Fruit fly (Drosophila melanogaster): ENCODE measurements around the gene Mettl3.

DNA sequence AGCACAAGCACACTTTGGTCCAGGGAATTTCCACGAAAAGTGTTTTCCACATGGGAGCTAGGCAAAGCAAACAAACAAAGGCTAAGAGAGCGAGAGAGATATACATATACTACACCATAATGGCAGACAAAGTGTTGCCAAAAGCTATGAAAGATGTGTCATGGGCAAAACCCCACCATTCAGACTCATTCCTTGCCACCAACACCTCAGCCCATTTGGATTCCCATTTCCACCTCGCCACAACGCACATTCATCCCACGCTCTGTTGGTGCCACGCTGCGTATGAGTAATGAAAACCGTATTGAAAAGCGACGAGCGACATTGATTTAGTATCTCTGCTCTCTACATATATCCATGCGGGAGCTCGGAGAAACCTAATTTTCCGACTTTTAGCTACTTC is 23.1 kb upstream of the Mettl3 start:
- TF ChIP-seq usp (GFP tag; optimal IDR thresholded peaks at IDR 0.05) = no peak
- TF ChIP-seq psq (optimal IDR thresholded peaks at IDR 0.05) = no peak
- TF ChIP-seq CG8478 (optimal IDR thresholded peaks at IDR 0.05) = no peak
- no peak for TF ChIP-seq pan (optimal IDR thresholded peaks at IDR 0.05)
- TF ChIP-seq EcR (GFP tag; optimal IDR thresholded peaks at IDR 0.05) = no peak
- TF ChIP-seq Dll (optimal IDR thresholded peaks at IDR 0.05) = no peak
